Worm (Caenorhabditis elegans) whole organism, late embryonic: ENCODE results near the gene nas-22.

Source experiments
- F13H6.1 ChIP-seq: sonication (generic microtip); optimal IDR thresholded peaks from 2 replicates; lab custom pipeline; 2016; ENCODE audit warnings: missing genetic modification characterization, missing compliant biosample characterization
- ama-1 ChIP-seq: fragments of 150-350 bp; optimal IDR thresholded peaks from 2 replicates; lab custom pipeline; 2014
- ceh-45 ChIP-seq: fragments of 200-800 bp; sonication (Bioruptor generic); IDR thresholded peaks from 2 replicates; pipeline ENCODE4 v1.3.6; 2022; ENCODE audit warnings: missing genetic modification reagents, missing genetic modification characterization, missing compliant biosample characterization
- dve-1 ChIP-seq: sonication (generic microtip); optimal IDR thresholded peaks from 2 replicates; lab custom pipeline; 2017; ENCODE audit warnings: antibody characterized with exemption, mild to moderate bottlenecking, missing genetic modification characterization, missing compliant biosample characterization
- gmeb-2 ChIP-seq: sonication (generic microtip); optimal IDR thresholded peaks from 2 replicates; lab custom pipeline; 2016; ENCODE audit warnings: missing genetic modification characterization, inconsistent platforms, missing compliant biosample characterization
- mec-3 ChIP-seq: sonication (generic microtip); optimal IDR thresholded peaks from 2 replicates; lab custom pipeline; 2016; ENCODE audit warnings: borderline replicate concordance, missing genetic modification characterization, missing compliant biosample characterization
- pat-9 ChIP-seq: fragments of 200-800 bp; sonication (Bioruptor generic); optimal IDR thresholded peaks from 2 replicates; lab custom pipeline; 2018; ENCODE audit warnings: mild to moderate bottlenecking, missing genetic modification characterization, moderate library complexity, missing compliant biosample characterization
- pha-4 ChIP-seq: fragments of 150-350 bp; optimal IDR thresholded peaks from 2 replicates; lab custom pipeline; 2018; ENCODE audit warnings: missing biosample characterization, missing genetic modification reagents, missing genetic modification characterization
- unc-3 ChIP-seq, 2 experiments: fragments of 200-800 bp in 1 of 2; sonication (Bioruptor generic) in 1 of 2; sonication (generic microtip) in 1 of 2; conservative IDR thresholded peaks in 1 of 2; optimal IDR thresholded peaks in 1 of 2; 2 replicates each; pipeline versions ENCODE4 v1.3.6 to Lab custom; 2016 to 2022; ENCODE audit warnings: missing compliant biosample characterization in 2 of 2, missing genetic modification characterization in 2 of 2, missing genetic modification reagents in 1 of 2
- unc-42 ChIP-seq: sonication (generic microtip); optimal IDR thresholded peaks from 2 replicates; lab custom pipeline; 2016; ENCODE audit warnings: missing genotype, missing genetic modification characterization, missing compliant biosample characterization

ce11 chrV:11525338-11525737 is 50.8 kb downstream of the nas-22 start:
- TF ChIP-seq pat-9 (tag; lab: Kevin White, UChicago) (no peak), dve-1 (tag; lab: Kevin White, UChicago) (no peak), unc-3 (GFP tag; conservative IDR thresholded peaks at IDR 0.05; lab: Robert Waterston, UW) (no peak), unc-3 (tag; optimal IDR thresholded peaks at IDR 0.05; lab: Kevin White, UChicago) (no peak), ceh-45 (no peak), gmeb-2 (tag; lab: Kevin White, UChicago) (no peak), ama-1 (lab: Kevin White, UChicago) (no peak), pha-4 (tag; lab: Kevin White, UChicago) (no peak), mec-3 (tag; lab: Kevin White, UChicago) (no peak), unc-42 (tag; lab: Kevin White, UChicago) (no peak), F13H6.1 (no peak)
